Worm (Caenorhabditis elegans): ENCODE data around the gene Y73F8A.22.

The Y73F8A.22 gene

DNA sequence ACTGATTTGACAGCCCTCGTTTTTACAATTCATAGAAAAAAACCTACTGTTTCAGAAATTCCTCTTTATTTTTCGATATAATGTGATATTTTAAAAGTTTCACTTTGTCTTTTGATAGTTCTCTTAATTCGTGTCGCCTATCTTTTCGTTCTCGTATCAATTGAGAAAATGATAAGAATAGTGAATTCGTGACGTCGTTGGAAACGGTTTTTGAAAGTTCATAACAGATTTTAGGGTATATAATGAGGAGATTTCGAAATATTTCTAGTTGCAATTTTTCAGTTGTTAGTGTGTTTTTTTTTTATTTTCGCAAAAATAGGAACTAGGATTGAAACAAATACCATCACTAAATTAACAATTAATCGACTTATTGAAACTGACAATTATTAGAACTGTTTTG, 49.7 kb downstream of the Y73F8A.22 start:
- TF ChIP-seq sma-9 (GFP tag; optimal IDR thresholded peaks at IDR 0.05) (peak; percentile 35), sma-9 (tag; optimal IDR thresholded peaks at IDR 0.05) (no peak), fos-1 (tag; optimal IDR thresholded peaks at IDR 0.05) (peak; percentile 36), ama-1 (optimal IDR thresholded peaks at IDR 0.05) (no peak)

DNA sequence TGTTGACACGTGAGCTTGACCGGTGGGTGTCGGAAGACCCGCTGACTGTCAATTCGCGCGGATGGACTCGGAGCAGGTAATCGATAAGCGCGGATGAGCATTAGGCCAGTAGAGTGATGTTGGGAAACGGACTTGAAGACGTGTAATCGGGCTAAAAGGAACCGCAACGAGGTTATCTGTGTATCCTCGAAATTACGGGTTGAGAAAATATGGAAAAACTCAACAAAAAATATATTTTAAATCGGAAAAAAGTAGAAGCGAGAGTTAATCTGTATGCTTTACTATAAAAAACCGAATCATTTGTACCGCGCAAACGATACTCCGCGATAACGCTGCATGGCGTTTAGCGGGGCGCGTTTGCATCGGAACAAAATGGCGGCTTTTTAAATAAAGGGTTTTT, 50.3 kb downstream of the Y73F8A.22 start, which contains the start of gene Y73F8A.1159:
TSS of gene Y73F8A.1159 (minus strand) at position 101 of the 400 bp plus-strand sequence.
- TF ChIP-seq lsy-2 (tag; optimal IDR thresholded peaks at IDR 0.05) (no peak), R02D3.7 (tag; optimal IDR thresholded peaks at IDR 0.05) (no peak), nhr-6 (tag; optimal IDR thresholded peaks at IDR 0.05) (no peak), crh-2 (tag; optimal IDR thresholded peaks at IDR 0.05) (no peak), blmp-1 (tag; optimal IDR thresholded peaks at IDR 0.05; ENCODE audit: insufficient read depth) (no peak), sem-4 (tag; optimal IDR thresholded peaks at IDR 0.05) (no peak), nhr-21 (tag; optimal IDR thresholded peaks at IDR 0.05) (no peak), mdl-1 (tag; optimal IDR thresholded peaks at IDR 0.05) (no peak), zag-1 (tag; optimal IDR thresholded peaks at IDR 0.05) (no peak), F13H6.1 (tag; optimal IDR thresholded peaks at IDR 0.05) (no peak), lin-13 (GFP tag; optimal IDR thresholded peaks at IDR 0.05) (no peak), ztf-11 (tag; optimal IDR thresholded peaks at IDR 0.05) (no peak), nhr-129 (tag; optimal IDR thresholded peaks at IDR 0.05) (no peak)

Data from whole organism, L2 larva.